ENCODE assay signal across 1 fruit fly cellular context in the genomic region with DNA sequence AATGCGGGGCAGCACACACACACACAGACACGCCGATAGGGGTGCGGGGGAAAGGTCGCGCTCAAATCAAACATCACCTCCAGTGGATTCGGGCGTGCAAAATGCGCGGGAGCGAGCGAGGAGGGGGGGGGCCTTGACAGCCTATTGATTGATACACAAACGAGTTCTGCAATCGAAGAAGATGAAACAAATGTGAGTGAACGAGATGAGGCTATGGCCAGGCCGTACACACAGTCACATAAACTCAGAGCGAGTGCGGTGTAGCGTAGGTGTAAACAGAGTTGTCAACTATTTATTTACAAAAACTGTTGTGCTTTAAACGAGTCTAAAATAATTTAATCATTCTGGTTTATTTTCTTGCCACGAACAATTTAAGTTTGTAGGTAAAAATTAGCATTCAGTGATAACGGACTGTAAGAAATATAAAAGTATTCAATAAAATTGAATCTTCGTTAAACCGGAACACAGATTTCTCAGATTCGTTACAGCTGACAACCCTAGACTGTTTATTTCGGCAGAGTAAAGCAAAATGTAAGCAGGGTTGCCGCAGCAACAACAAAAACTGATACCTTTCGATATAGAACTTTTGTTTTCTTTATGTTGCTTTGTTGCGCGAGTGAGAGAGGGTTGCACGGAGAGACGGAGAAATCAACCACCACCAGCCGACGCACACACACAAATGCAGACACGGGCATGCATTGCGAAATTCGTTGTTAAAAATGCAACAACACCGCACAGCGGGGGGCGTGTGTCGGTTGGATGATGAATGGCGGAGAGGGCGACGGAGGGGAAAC.
TF ChIP-seq lines count a peak whose summit lies in the region.

No protein-coding gene starts in this region.

TF ChIP-seq in whole organism, embryonic, 481 proteins besides CTCF, POLR2A, EP300 and RAD21 (continued from another document and continues in another):
- TF ChIP-seq ab (GFP tag; optimal IDR thresholded peaks at IDR 0.05; lab: Kevin White, UChicago) (peak; percentile 14), Sox102F (GFP tag; optimal IDR thresholded peaks at IDR 0.05; lab: Kevin White, UChicago) (peak; percentile 90), emc (GFP tag; optimal IDR thresholded peaks at IDR 0.05; lab: Kevin White, UChicago) (peak; percentile 66), Ravus (GFP tag; IDR thresholded peaks at IDR 0.05; lab: Robert Waterston, UW) (peak; percentile 33), CG6765 (GFP tag; optimal IDR thresholded peaks at IDR 0.05; lab: Kevin White, UChicago) (peak; percentile 91), danr (GFP tag; IDR thresholded peaks at IDR 0.05; lab: Robert Waterston, UW) (peak; percentile 76), Bgb (GFP tag; IDR thresholded peaks at IDR 0.05; lab: Robert Waterston, UW; ENCODE audit: partially characterized antibody) (0 out of 2 replicates have a peak, but pooled peaks have one; percentile 5), Trl (optimal IDR thresholded peaks at IDR 0.05; lab: Kevin White, UChicago) (peak; percentile 2 to 35), Trl (GFP tag; optimal IDR thresholded peaks at IDR 0.05; lab: Kevin White, UChicago) (peak; percentile 86), D19B (GFP tag; optimal IDR thresholded peaks at IDR 0.05; lab: Kevin White, UChicago) (peak; percentile 76), CG14965 (GFP tag; optimal IDR thresholded peaks at IDR 0.05; lab: Kevin White, UChicago; ENCODE audit: borderline replicate concordance) (peak; percentile 32), gt (GFP tag; IDR thresholded peaks at IDR 0.05; lab: Robert Waterston, UW) (no peak), cas (GFP tag; IDR thresholded peaks at IDR 0.05; lab: Robert Waterston, UW) (0 out of 2 replicates have a peak, but pooled peaks have one; percentile 40), Dll (GFP tag; IDR thresholded peaks at IDR 0.05; lab: Robert Waterston, UW; ENCODE audit: partially characterized antibody) (no peak), Sry-δ (GFP tag; optimal IDR thresholded peaks at IDR 0.05; lab: Kevin White, UChicago) (peak; percentile 53), CG12236 (GFP tag; optimal IDR thresholded peaks at IDR 0.05; lab: Kevin White, UChicago) (peak; percentile 80), Nf-YB (GFP tag; optimal IDR thresholded peaks at IDR 0.05; lab: Kevin White, UChicago) (peak; percentile 74), CG4617 (GFP tag; optimal IDR thresholded peaks at IDR 0.05; lab: Kevin White, UChicago; ENCODE audit: borderline replicate concordance) (peak; percentile 64), mld (GFP tag; IDR thresholded peaks at IDR 0.05; lab: Robert Waterston, UW; ENCODE audit: partially characterized antibody) (no peak), CG7839 (tag; optimal IDR thresholded peaks at IDR 0.05; lab: Kevin White, UChicago) (peak; percentile 93), CG11085 (GFP tag; IDR thresholded peaks at IDR 0.05; lab: Robert Waterston, UW) (peak; percentile 71), CG16863 (GFP tag; optimal IDR thresholded peaks at IDR 0.05; lab: Kevin White, UChicago) (peak; percentile 77), CHES-1-like (GFP tag; optimal IDR thresholded peaks at IDR 0.05; lab: Kevin White, UChicago) (peak; percentile 75), Max (GFP tag; optimal IDR thresholded peaks at IDR 0.05; lab: Kevin White, UChicago) (peak; percentile 83), CG18599 (GFP tag; optimal IDR thresholded peaks at IDR 0.05; lab: Kevin White, UChicago) (peak; percentile 95), Hand (GFP tag; optimal IDR thresholded peaks at IDR 0.05; lab: Kevin White, UChicago) (peak; percentile 90), nau (GFP tag; optimal IDR thresholded peaks at IDR 0.05; lab: Kevin White, UChicago) (peak; percentile 88), NfI (GFP tag; optimal IDR thresholded peaks at IDR 0.05; lab: Kevin White, UChicago) (peak; percentile 89), sens (GFP tag; lab: Kevin White, UChicago) (peak; percentile 98), ttk (GFP tag; IDR thresholded peaks at IDR 0.05; lab: Robert Waterston, UW) (peak; percentile 73), Dref (GFP tag; IDR thresholded peaks at IDR 0.05; lab: Robert Waterston, UW) (no peak), sc (optimal IDR thresholded peaks at IDR 0.05; lab: Kevin White, UChicago) (no peak), sc (GFP tag; optimal IDR thresholded peaks at IDR 0.05; lab: Kevin White, UChicago) (peak; percentile 71), vfl (GFP tag; optimal IDR thresholded peaks at IDR 0.05; lab: Kevin White, UChicago) (peak; percentile 42), CG7745 (tag; optimal IDR thresholded peaks at IDR 0.05; lab: Kevin White, UChicago) (peak; percentile 42), sug (tag; optimal IDR thresholded peaks at IDR 0.05; lab: Kevin White, UChicago) (peak; percentile 90), otp (GFP tag; IDR thresholded peaks at IDR 0.05; lab: Robert Waterston, UW) (peak; percentile 57; the same call in 1 of the 3 replicates), CG34376 (GFP tag; optimal IDR thresholded peaks at IDR 0.05; lab: Kevin White, UChicago) (peak; percentile 91), pzg (GFP tag; optimal IDR thresholded peaks at IDR 0.05; lab: Kevin White, UChicago) (peak; percentile 2), CG8944 (GFP tag; optimal IDR thresholded peaks at IDR 0.05; lab: Kevin White, UChicago) (peak; percentile 77), hkb (optimal IDR thresholded peaks at IDR 0.05; lab: Kevin White, UChicago) (no peak), hkb (GFP tag; IDR thresholded peaks at IDR 0.05; lab: Robert Waterston, UW) (peak; percentile 92), CG15696 (tag; optimal IDR thresholded peaks at IDR 0.05; lab: Kevin White, UChicago) (peak; percentile 92), Nf-YA (GFP tag; IDR thresholded peaks at IDR 0.05; lab: Robert Waterston, UW) (peak; percentile 59), abd-A (tag; optimal IDR thresholded peaks at IDR 0.05; lab: Kevin White, UChicago) (peak; percentile 77), CG8478 (optimal IDR thresholded peaks at IDR 0.05; lab: Kevin White, UChicago) (no peak), CG8281 (tag; optimal IDR thresholded peaks at IDR 0.05; lab: Kevin White, UChicago) (peak; percentile 79), CG5245 (GFP tag; optimal IDR thresholded peaks at IDR 0.05; lab: Kevin White, UChicago) (peak; percentile 80), CG30403 (GFP tag; optimal IDR thresholded peaks at IDR 0.05; lab: Kevin White, UChicago) (peak; percentile 89), cg (GFP tag; optimal IDR thresholded peaks at IDR 0.05; lab: Kevin White, UChicago) (peak; percentile 69), CG17829 (tag; optimal IDR thresholded peaks at IDR 0.05; lab: Kevin White, UChicago) (peak; percentile 94), CG32532 (GFP tag; IDR thresholded peaks at IDR 0.05; lab: Robert Waterston, UW) (peak; percentile 88), mirr (GFP tag; optimal IDR thresholded peaks at IDR 0.05; lab: Kevin White, UChicago) (peak; percentile 75), Fer2 (tag; optimal IDR thresholded peaks at IDR 0.05; lab: Kevin White, UChicago) (peak; percentile 83), CG31224 (GFP tag; IDR thresholded peaks at IDR 0.05; lab: Robert Waterston, UW) (peak; percentile 53), rib (GFP tag; IDR thresholded peaks at IDR 0.05; lab: Robert Waterston, UW) (peak; percentile 8; the same call in 1 of the 2 replicates), CG2129 (GFP tag; IDR thresholded peaks at IDR 0.05; lab: Robert Waterston, UW; ENCODE audit: partially characterized antibody) (no peak), BEAF-32 (GFP tag; optimal IDR thresholded peaks at IDR 0.05; lab: Kevin White, UChicago) (peak; percentile 6), CG3726 (GFP tag; IDR thresholded peaks at IDR 0.05; lab: Robert Waterston, UW) (peak; percentile 61; the same call in 1 of the 3 replicates), CG10654 (GFP tag; optimal IDR thresholded peaks at IDR 0.05; lab: Kevin White, UChicago) (peak; percentile 76), chm (GFP tag; IDR thresholded peaks at IDR 0.05; lab: Robert Waterston, UW) (peak; percentile 67), org-1 (GFP tag; optimal IDR thresholded peaks at IDR 0.05; lab: Kevin White, UChicago) (peak; percentile 85), CG18476 (GFP tag; optimal IDR thresholded peaks at IDR 0.05; lab: Kevin White, UChicago) (peak; percentile 89), aop (GFP tag; IDR thresholded peaks at IDR 0.05; lab: Robert Waterston, UW) (no peak), H15 (GFP tag; IDR thresholded peaks at IDR 0.05; lab: Robert Waterston, UW) (peak; percentile 72; the same call in 2 of the 3 replicates), Jarid2 (GFP tag; optimal IDR thresholded peaks at IDR 0.05; lab: Kevin White, UChicago) (peak; percentile 63), Lpt (GFP tag; optimal IDR thresholded peaks at IDR 0.05; lab: Kevin White, UChicago) (no peak), Taf1 (GFP tag; IDR thresholded peaks at IDR 0.05; lab: Robert Waterston, UW) (peak; percentile 58), CG12219 (GFP tag; optimal IDR thresholded peaks at IDR 0.05; lab: Kevin White, UChicago) (peak; percentile 86), gsb-n (tag; optimal IDR thresholded peaks at IDR 0.05; lab: Kevin White, UChicago) (peak; percentile 88), Med (GFP tag; lab: Kevin White, UChicago) (peak; percentile 97), esg (GFP tag; conservative IDR thresholded peaks at IDR 0.05; lab: Robert Waterston, UW) (peak; percentile 86), MESR4 (GFP tag; optimal IDR thresholded peaks at IDR 0.05; lab: Kevin White, UChicago) (peak; percentile 17), Ssrp (tag; optimal IDR thresholded peaks at IDR 0.05; lab: Kevin White, UChicago) (peak; percentile 88), schlank (tag; optimal IDR thresholded peaks at IDR 0.05; lab: Kevin White, UChicago) (peak; percentile 79), nerfin-1 (tag; optimal IDR thresholded peaks at IDR 0.05; lab: Kevin White, UChicago) (peak; percentile 86), ham (GFP tag; IDR thresholded peaks at IDR 0.05; lab: Robert Waterston, UW) (no peak), dm (GFP tag; optimal IDR thresholded peaks at IDR 0.05; lab: Kevin White, UChicago) (peak; percentile 62), ro (GFP tag; IDR thresholded peaks at IDR 0.05; lab: Robert Waterston, UW) (peak; percentile 48; the same call in 1 of the 2 replicates), CG7963 (GFP tag; IDR thresholded peaks at IDR 0.05; lab: Robert Waterston, UW; ENCODE audit: partially characterized antibody) (no peak), CG3838 (GFP tag; optimal IDR thresholded peaks at IDR 0.05; lab: Kevin White, UChicago) (peak; percentile 82), tgo (GFP tag; IDR thresholded peaks at IDR 0.05; lab: Robert Waterston, UW) (peak; percentile 87), tin (GFP tag; optimal IDR thresholded peaks at IDR 0.05; lab: Kevin White, UChicago) (peak; percentile 85), dmrt11E (tag; optimal IDR thresholded peaks at IDR 0.05; lab: Kevin White, UChicago) (peak; percentile 88), CG11504 (tag; optimal IDR thresholded peaks at IDR 0.05; lab: Kevin White, UChicago) (peak; percentile 93), trem (tag; optimal IDR thresholded peaks at IDR 0.05; lab: Kevin White, UChicago) (peak; percentile 81), Blimp-1 (GFP tag; optimal IDR thresholded peaks at IDR 0.05; lab: Kevin White, UChicago) (peak; percentile 89), CG14014 (GFP tag; IDR thresholded peaks at IDR 0.05; lab: Robert Waterston, UW) (peak; percentile 84), CG13894 (tag; optimal IDR thresholded peaks at IDR 0.05; lab: Kevin White, UChicago) (peak; percentile 90), Opbp (GFP tag; IDR thresholded peaks at IDR 0.05; lab: Robert Waterston, UW; ENCODE audit: partially characterized antibody) (no peak), CG6654 (GFP tag; optimal IDR thresholded peaks at IDR 0.05; lab: Kevin White, UChicago) (peak; percentile 68), fd102C (GFP tag; optimal IDR thresholded peaks at IDR 0.05; lab: Kevin White, UChicago) (peak; percentile 63), her (GFP tag; optimal IDR thresholded peaks at IDR 0.05; lab: Kevin White, UChicago) (peak; percentile 62), phol (tag; optimal IDR thresholded peaks at IDR 0.05; lab: Kevin White, UChicago) (peak; percentile 91), Gug (GFP tag; IDR thresholded peaks at IDR 0.05; lab: Robert Waterston, UW) (peak; percentile 46; the same call in 3 of the 4 replicates), ase (GFP tag; IDR thresholded peaks at IDR 0.05; lab: Robert Waterston, UW) (peak; percentile 76), pum (GFP tag; optimal IDR thresholded peaks at IDR 0.05; lab: Kevin White, UChicago) (peak; percentile 80), MTF-1 (GFP tag; optimal IDR thresholded peaks at IDR 0.05; lab: Kevin White, UChicago; ENCODE audit: borderline replicate concordance) (peak; percentile 83), Xbp1 (GFP tag; optimal IDR thresholded peaks at IDR 0.05; lab: Kevin White, UChicago) (peak; percentile 86), grn (GFP tag; optimal IDR thresholded peaks at IDR 0.05; lab: Kevin White, UChicago) (peak; percentile 34), Doc2 (GFP tag; IDR thresholded peaks at IDR 0.05; lab: Robert Waterston, UW) (0 out of 2 replicates have a peak, but pooled peaks have one; percentile 26), en (GFP tag; optimal IDR thresholded peaks at IDR 0.05; lab: Kevin White, UChicago) (peak; percentile 71), CG12071 (GFP tag; optimal IDR thresholded peaks at IDR 0.05; lab: Kevin White, UChicago) (peak; percentile 84), Dip2 (GFP tag; IDR thresholded peaks at IDR 0.05; lab: Robert Waterston, UW) (no peak), CG2120 (GFP tag; optimal IDR thresholded peaks at IDR 0.05; lab: Kevin White, UChicago) (peak; percentile 89), CG10543 (GFP tag; optimal IDR thresholded peaks at IDR 0.05; lab: Kevin White, UChicago) (peak; percentile 96), dmrt99B (tag; optimal IDR thresholded peaks at IDR 0.05; lab: Kevin White, UChicago) (peak; percentile 93), ATbp (GFP tag; optimal IDR thresholded peaks at IDR 0.05; lab: Kevin White, UChicago) (peak; percentile 76), fd3F (GFP tag; optimal IDR thresholded peaks at IDR 0.05; lab: Kevin White, UChicago) (peak; percentile 86), sd (tag; optimal IDR thresholded peaks at IDR 0.05; lab: Kevin White, UChicago) (peak; percentile 67), dysf (GFP tag; IDR thresholded peaks at IDR 0.05; lab: Robert Waterston, UW) (peak; percentile 92), Usf (GFP tag; optimal IDR thresholded peaks at IDR 0.05; lab: Kevin White, UChicago) (peak; percentile 74), crol (GFP tag; IDR thresholded peaks at IDR 0.05; lab: Robert Waterston, UW) (peak; percentile 98), CG17385 (GFP tag; optimal IDR thresholded peaks at IDR 0.05; lab: Kevin White, UChicago) (peak; percentile 89), CG12299 (tag; optimal IDR thresholded peaks at IDR 0.05; lab: Kevin White, UChicago) (peak; percentile 88), Sry-β (GFP tag; optimal IDR thresholded peaks at IDR 0.05; lab: Kevin White, UChicago) (peak; percentile 40), fu2 (GFP tag; optimal IDR thresholded peaks at IDR 0.05; lab: Kevin White, UChicago) (peak; percentile 83), jigr1 (GFP tag; IDR thresholded peaks at IDR 0.05; lab: Robert Waterston, UW) (peak; percentile 64; the same call in 2 of the 3 replicates), ato (GFP tag; IDR thresholded peaks at IDR 0.05; lab: Robert Waterston, UW; ENCODE audit: partially characterized antibody) (no peak)
